Worm (Caenorhabditis elegans) whole organism, L4/young adult: ENCODE results near the gene ostb-1.

ENCODE experiments used
- W03F9.2 ChIP-seq: fragments of 150-350 bp; optimal IDR thresholded peaks from 2 replicates; lab custom pipeline; 2014; ENCODE audit warnings: missing biosample characterization, missing genetic modification characterization
- dao-5 ChIP-seq: sonication (generic microtip); optimal IDR thresholded peaks from 2 replicates; lab custom pipeline; 2016; ENCODE audit warnings: missing genotype, missing genetic modification characterization, moderate library complexity, missing compliant biosample characterization
- him-1 ChIP-seq: sonication (generic microtip); optimal IDR thresholded peaks from 2 replicates; lab custom pipeline; 2016; ENCODE audit warnings: missing genotype, missing genetic modification reagents, missing genetic modification characterization, missing compliant biosample characterization

ostb-1 gene

ce11 chrII:7892761-7893272 lies 28.5 kb downstream of the ostb-1 start, which contains the start of gene ptc-1:
TSS of gene ptc-1 (plus strand) at chrII:7893222.
- TF ChIP-seq W03F9.2 (tag; lab: Kevin White, UChicago) (no peak), him-1 (tag; lab: Kevin White, UChicago) (no peak), dao-5 (tag; lab: Kevin White, UChicago) (no peak)

ce11 chrII:7893648-7894047 lies 29.3 kb downstream of the ostb-1 start:
- no peak for TF ChIP-seq W03F9.2 (tag; lab: Kevin White, UChicago)
- no peak for TF ChIP-seq him-1 (tag; lab: Kevin White, UChicago)
- TF ChIP-seq dao-5 (tag; lab: Kevin White, UChicago) = no peak

DNA sequence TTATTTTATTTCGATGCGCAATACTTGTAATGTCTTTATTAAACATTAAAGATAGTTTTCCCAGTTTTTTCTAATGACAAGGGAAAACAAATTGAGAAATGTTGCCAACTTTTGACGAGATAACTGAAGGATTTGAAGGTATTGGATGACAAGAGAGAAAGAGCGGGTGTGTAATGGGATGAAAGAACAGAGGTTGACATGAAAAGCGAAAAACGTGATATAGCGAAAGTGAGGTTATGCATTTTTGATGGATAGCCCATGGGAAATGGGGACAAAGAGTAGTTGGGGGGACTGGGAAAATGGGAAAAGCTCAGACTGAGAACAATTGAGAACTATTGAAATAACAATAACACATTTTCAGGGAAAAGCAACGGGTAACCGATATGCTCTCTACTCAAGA lies 30.9 kb downstream of the ostb-1 start:
- no peak for TF ChIP-seq him-1 (tag; lab: Kevin White, UChicago)
- TF ChIP-seq dao-5 (tag; lab: Kevin White, UChicago) = no peak
- TF ChIP-seq W03F9.2 (tag; lab: Kevin White, UChicago) = no peak

DNA sequence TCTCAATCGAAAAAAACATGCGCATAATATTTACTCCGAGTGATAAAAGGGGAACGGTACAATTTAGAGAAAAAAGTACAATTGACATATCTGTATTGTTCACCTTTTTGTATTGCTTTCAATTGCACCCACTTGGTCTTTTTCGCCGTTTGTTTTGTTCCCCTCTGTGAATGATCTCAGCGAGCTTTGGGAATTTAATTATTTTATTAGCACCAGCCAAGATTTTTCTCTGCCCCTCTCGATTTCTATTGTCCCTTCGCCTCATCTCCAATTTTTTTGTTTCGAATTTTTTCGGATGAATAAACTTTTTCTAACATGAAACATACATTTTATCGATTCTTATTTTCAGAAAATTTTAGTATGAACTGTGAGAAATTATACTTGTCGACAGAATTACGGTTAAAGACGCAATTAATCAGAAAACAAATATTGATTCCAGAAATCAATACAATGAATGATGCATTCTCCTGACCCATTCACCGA lies 35.9 kb downstream of the ostb-1 start, which contains the start of gene rev-1:
TSS of gene rev-1 (plus strand) at position 433 of the 483 bp plus-strand sequence.
- TF ChIP-seq W03F9.2 (tag; lab: Kevin White, UChicago) (no peak), him-1 (tag; lab: Kevin White, UChicago) (no peak), dao-5 (tag; lab: Kevin White, UChicago) (no peak)

ce11 chrII:7900762-7901161 lies 36.5 kb downstream of the ostb-1 start:
- TF ChIP-seq W03F9.2 (tag; lab: Kevin White, UChicago) (no peak), dao-5 (tag; lab: Kevin White, UChicago) (no peak), him-1 (tag; lab: Kevin White, UChicago) (no peak)

- TF ChIP-seq him-1 (tag; lab: Kevin White, UChicago) (no peak), W03F9.2 (tag; lab: Kevin White, UChicago) (no peak), dao-5 (tag; lab: Kevin White, UChicago) (no peak)
These were observed 37.7 kb downstream of the ostb-1 start for ce11 chrII:7901990-7902389.

ce11 chrII:7907539-7907997 lies 43.3 kb downstream of the ostb-1 start, which contains the start of gene best-23:
TSS of gene best-23 (minus strand) at chrII:7907589.
- TF ChIP-seq W03F9.2 (tag; lab: Kevin White, UChicago) = no peak
- TF ChIP-seq dao-5 (tag; lab: Kevin White, UChicago) = no peak
- TF ChIP-seq him-1 (tag; lab: Kevin White, UChicago) = no peak

DNA sequence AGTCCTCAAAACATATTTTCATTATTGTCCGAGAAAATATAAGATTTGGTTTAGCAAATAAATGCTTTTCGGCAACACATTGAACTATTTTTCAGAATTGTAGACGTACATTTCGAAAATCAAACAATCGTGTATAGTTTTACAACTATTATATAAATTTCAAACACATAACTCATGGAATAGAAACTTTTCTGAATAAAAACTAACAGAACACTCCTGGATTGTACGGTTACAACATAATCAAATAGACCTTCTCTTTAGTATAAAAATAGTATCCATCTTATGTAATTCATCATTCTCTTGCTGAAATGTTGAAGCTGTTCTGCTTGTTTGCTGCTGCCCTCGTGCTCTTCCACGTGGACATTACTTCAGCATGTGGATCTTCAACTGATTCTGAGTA lies 46.7 kb downstream of the ostb-1 start, which contains the start of gene ZK675.4:
TSS of gene ZK675.4 (plus strand) at position 301 of the 400 bp plus-strand sequence.
- TF ChIP-seq W03F9.2 (tag; lab: Kevin White, UChicago) (no peak), dao-5 (tag; lab: Kevin White, UChicago) (no peak), him-1 (tag; lab: Kevin White, UChicago) (no peak)
